Worm (Caenorhabditis elegans) whole organism, late embryonic: ENCODE results near the gene F36H1.3.

ENCODE experiments used
- F13H6.1 ChIP-seq: sonication (generic microtip); optimal IDR thresholded peaks from 2 replicates; lab custom pipeline; 2016; ENCODE audit warnings: missing genetic modification characterization, missing compliant biosample characterization
- ama-1 ChIP-seq: fragments of 150-350 bp; optimal IDR thresholded peaks from 2 replicates; lab custom pipeline; 2014
- ets-4 ChIP-seq: sonication (generic microtip); optimal IDR thresholded peaks from 2 replicates; lab custom pipeline; 2016; ENCODE audit warnings: missing genetic modification characterization, missing compliant biosample characterization
- pha-4 ChIP-seq: fragments of 150-350 bp; optimal IDR thresholded peaks from 2 replicates; lab custom pipeline; 2018; ENCODE audit warnings: missing biosample characterization, missing genetic modification reagents, missing genetic modification characterization

- TF ChIP-seq ama-1 (no peak), F13H6.1 (tag; lab: Kevin White, UChicago) (no peak), pha-4 (no peak), ets-4 (tag; lab: Kevin White, UChicago) (no peak)
These were observed 17.6 kb upstream of the F36H1.3 start, which contains the start of gene hrg-6 for ce11 chrIV:11032288-11032687.
